Fruit fly (Drosophila melanogaster): Measurements from ENCODE around the gene CG4822.
A peak's percentile ranks its signal among the peaks of the same experiment; 100 is the strongest.

Gene CG4822

DNA sequence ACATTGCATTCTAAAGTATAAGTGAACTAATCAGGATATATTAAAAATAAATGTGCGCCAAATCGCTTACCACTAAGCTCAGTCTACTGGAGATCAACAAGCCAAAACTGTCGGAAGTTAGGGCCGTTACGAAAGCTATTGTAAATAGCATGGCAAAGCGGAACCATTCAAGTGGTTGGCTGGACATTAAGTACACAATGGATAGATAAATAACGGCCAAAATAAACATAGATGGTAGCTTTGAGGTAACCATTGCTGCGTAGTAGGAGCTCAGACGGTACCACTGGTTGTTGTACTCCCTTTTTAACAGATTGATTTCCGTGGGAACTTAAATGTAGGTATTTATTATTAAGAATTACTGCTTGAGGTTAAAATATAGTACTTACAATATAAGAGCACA, 3.8 kb downstream of the CG4822 start (continued):
- TF ChIP-seq CG11456 (GFP tag; IDR thresholded peaks at IDR 0.05), result no peak
- no peak for TF ChIP-seq cad (GFP tag; optimal IDR thresholded peaks at IDR 0.05)

DNA sequence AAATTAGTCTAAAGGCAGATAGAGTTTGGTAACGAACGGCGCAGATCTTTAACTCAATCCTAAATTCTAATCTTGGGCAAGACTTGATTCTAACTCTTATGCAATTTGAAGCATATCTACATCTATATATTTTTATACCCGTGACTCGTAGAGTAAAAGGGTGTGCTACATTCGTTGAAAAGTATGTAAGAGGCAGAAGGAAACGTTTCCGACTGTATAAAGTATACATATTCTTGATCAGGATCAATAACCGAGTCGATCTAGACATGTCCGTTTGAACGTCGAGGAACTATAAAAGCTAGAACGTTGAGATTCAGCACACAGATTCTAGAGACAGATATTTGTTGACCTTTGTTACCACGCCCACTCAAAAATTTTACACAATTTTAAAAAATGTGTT, 5.2 kb downstream of the CG4822 start, which contains the start of gene CG13694:
CG13694 (minus strand) TSS at position 101 of the 400 bp plus-strand sequence.
- TF ChIP-seq lab (GFP tag; optimal IDR thresholded peaks at IDR 0.05), result no peak
- no peak for TF ChIP-seq CG12071 (GFP tag; optimal IDR thresholded peaks at IDR 0.05)
- TF ChIP-seq sna (GFP tag; IDR thresholded peaks at IDR 0.05; ENCODE audit: partially characterized antibody), result no peak
- TF ChIP-seq lilli (GFP tag; optimal IDR thresholded peaks at IDR 0.05), result no peak
- no peak for TF ChIP-seq ssp (GFP tag; IDR thresholded peaks at IDR 0.05)
- no peak for TF ChIP-seq CG1792 (GFP tag; optimal IDR thresholded peaks at IDR 0.05)
- TF ChIP-seq CG11093 (GFP tag; IDR thresholded peaks at IDR 0.05), result no peak
- TF ChIP-seq Ravus (GFP tag; IDR thresholded peaks at IDR 0.05), result no peak
- no peak for TF ChIP-seq CG6765 (GFP tag; optimal IDR thresholded peaks at IDR 0.05)
- TF ChIP-seq Oli (tag; optimal IDR thresholded peaks at IDR 0.05), result no peak
- TF ChIP-seq ham (GFP tag; IDR thresholded peaks at IDR 0.05), result no peak
- TF ChIP-seq Bteb2 (GFP tag; optimal IDR thresholded peaks at IDR 0.05), result no peak

DNA sequence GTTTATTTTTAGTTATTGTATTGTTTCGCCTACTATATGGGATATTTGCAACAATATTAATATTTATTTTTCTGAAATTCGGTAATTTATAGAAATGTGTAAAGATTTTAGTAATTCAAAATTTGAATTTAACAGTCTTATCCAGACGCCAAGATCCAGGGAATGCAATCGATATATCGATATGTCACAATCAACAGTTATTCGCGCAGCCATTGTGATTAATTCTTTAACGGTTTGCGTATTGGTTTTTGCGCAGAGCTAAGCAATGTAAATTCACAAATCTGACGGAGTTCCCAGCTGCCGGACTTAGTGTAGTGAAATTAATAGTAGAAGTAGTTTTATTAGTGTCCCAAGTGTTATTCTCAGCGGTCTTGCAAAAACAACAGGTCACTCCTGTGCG, 7.1 kb downstream of the CG4822 start, which contains the start of gene ND-15:
ND-15 (plus strand) TSS at position 298 of the 400 bp plus-strand sequence.
- no peak for TF ChIP-seq Ada2b (GFP tag; IDR thresholded peaks at IDR 0.05)
- TF ChIP-seq Gug (GFP tag; IDR thresholded peaks at IDR 0.05), result no peak
- TF ChIP-seq twi (tag; optimal IDR thresholded peaks at IDR 0.05), result no peak
- TF ChIP-seq sob (GFP tag; IDR thresholded peaks at IDR 0.05), result 0 out of 2 replicates have a peak, but pooled peaks have one; percentile 15
- TF ChIP-seq CG13296 (GFP tag; optimal IDR thresholded peaks at IDR 0.05), result no peak
- peak; percentile 69; the same call in 2 of the 3 replicates for TF ChIP-seq mld (GFP tag; IDR thresholded peaks at IDR 0.05; ENCODE audit: partially characterized antibody)
- no peak for TF ChIP-seq lov (optimal IDR thresholded peaks at IDR 0.05)
- no peak for TF ChIP-seq lov (GFP tag; IDR thresholded peaks at IDR 0.05)
- TF ChIP-seq B-H1 (GFP tag; IDR thresholded peaks at IDR 0.05), result no peak
- TF ChIP-seq Doc3 (GFP tag; IDR thresholded peaks at IDR 0.05; ENCODE audit: partially characterized antibody), result peak; percentile 54; the same call in 2 of the 3 replicates
- peak; percentile 65 for TF ChIP-seq CG1603 (tag; optimal IDR thresholded peaks at IDR 0.05)
- peak; percentile 92 for TF ChIP-seq phol (tag; optimal IDR thresholded peaks at IDR 0.05)
- TF ChIP-seq NC2β (GFP tag; optimal IDR thresholded peaks at IDR 0.05), result no peak
- TF ChIP-seq Lhr (GFP tag; optimal IDR thresholded peaks at IDR 0.05), result no peak
- TF ChIP-seq BEAF-32 (GFP tag; optimal IDR thresholded peaks at IDR 0.05), result peak; percentile 83
- no peak for TF ChIP-seq Spps (tag; optimal IDR thresholded peaks at IDR 0.05)
- TF ChIP-seq dm (GFP tag; optimal IDR thresholded peaks at IDR 0.05), result no peak
- TF ChIP-seq CG6272 (GFP tag; IDR thresholded peaks at IDR 0.05), result no peak
- TF ChIP-seq CG10147 (GFP tag; optimal IDR thresholded peaks at IDR 0.05), result no peak
- no peak for TF ChIP-seq CG6175 (GFP tag; IDR thresholded peaks at IDR 0.05)
- TF ChIP-seq CG8089 (GFP tag; optimal IDR thresholded peaks at IDR 0.05), result no peak
- no peak for TF ChIP-seq Tbp (GFP tag; optimal IDR thresholded peaks at IDR 0.05)
- peak; percentile 91 for TF ChIP-seq CG3995 (GFP tag; optimal IDR thresholded peaks at IDR 0.05)
- no peak for TF ChIP-seq Mrtf (GFP tag; IDR thresholded peaks at IDR 0.05)
- TF ChIP-seq CG4404 (GFP tag; IDR thresholded peaks at IDR 0.05), result no peak
- TF ChIP-seq CG18011 (GFP tag; optimal IDR thresholded peaks at IDR 0.05), result no peak
- TF ChIP-seq bigmax (GFP tag; optimal IDR thresholded peaks at IDR 0.05), result no peak
- no peak for TF ChIP-seq ranshi (GFP tag; IDR thresholded peaks at IDR 0.05)
- TF ChIP-seq CoRest (tag; optimal IDR thresholded peaks at IDR 0.05), result no peak
- peak; percentile 79 for TF ChIP-seq Sry-δ (GFP tag; optimal IDR thresholded peaks at IDR 0.05)
- peak; percentile 17; the same call in 1 of the 2 replicates for TF ChIP-seq Rfx (GFP tag; IDR thresholded peaks at IDR 0.05)
- TF ChIP-seq Chrac-16 (GFP tag; optimal IDR thresholded peaks at IDR 0.05), result no peak
- TF ChIP-seq vnd (GFP tag; IDR thresholded peaks at IDR 0.05; ENCODE audit: partially characterized antibody), result peak; percentile 66
- TF ChIP-seq CG8290 (GFP tag; optimal IDR thresholded peaks at IDR 0.05), result no peak
- TF ChIP-seq CG8290 (tag; optimal IDR thresholded peaks at IDR 0.05), result peak in 1 of 2 experiments; percentile 20
- TF ChIP-seq Myb (GFP tag; optimal IDR thresholded peaks at IDR 0.05), result peak; percentile 98
- TF ChIP-seq ham (GFP tag; IDR thresholded peaks at IDR 0.05), result no peak

All from whole organism, embryonic.